Worm (Caenorhabditis elegans) whole organism, L2 larva: ENCODE results near the gene rpa-1.

Source experiments
- C34F6.9 ChIP-seq: fragments of 150-350 bp; optimal IDR thresholded peaks from 2 replicates; lab custom pipeline; 2014; ENCODE audit warnings: missing biosample characterization, missing genetic modification characterization
- F13H6.1 ChIP-seq: sonication (generic microtip); optimal IDR thresholded peaks from 2 replicates; lab custom pipeline; 2016; ENCODE audit warnings: missing genetic modification characterization, missing compliant biosample characterization
- aly-2 ChIP-seq: fragments of 150-350 bp; optimal IDR thresholded peaks from 2 replicates; lab custom pipeline; 2014; ENCODE audit warnings: missing biosample characterization, missing genetic modification characterization
- ama-1 ChIP-seq: fragments of 150-350 bp; optimal IDR thresholded peaks from 2 replicates; lab custom pipeline; 2018; ENCODE audit warnings: inconsistent platforms
- dmd-4 ChIP-seq: sonication (generic microtip); optimal IDR thresholded peaks from 2 replicates; lab custom pipeline; 2017; ENCODE audit warnings: missing biosample characterization, missing genetic modification characterization
- egl-27 ChIP-seq: sonication (generic microtip); optimal IDR thresholded peaks from 3 replicates; lab custom pipeline; 2017; ENCODE audit warnings: missing biosample characterization, missing genetic modification reagents, missing genetic modification characterization
- lsy-2 ChIP-seq, 2 experiments: fragments of 150-350 bp in 1 of 2; sonication (generic microtip) in 1 of 2; optimal IDR thresholded peaks; 2 replicates each; lab custom pipeline; 2014 to 2017; ENCODE audit warnings: missing biosample characterization in 2 of 2, missing genetic modification characterization in 2 of 2
- mbf-1 ChIP-seq: sonication (generic microtip); optimal IDR thresholded peaks from 2 replicates; lab custom pipeline; 2017; ENCODE audit warnings: missing biosample characterization, missing genetic modification characterization
- nhr-129 ChIP-seq: fragments of 150-350 bp; optimal IDR thresholded peaks from 2 replicates; lab custom pipeline; 2014; ENCODE audit warnings: missing biosample characterization, missing genetic modification characterization
- nhr-25 ChIP-seq: fragments of 150-350 bp; sonication (generic microtip); optimal IDR thresholded peaks from 3 replicates; lab custom pipeline; 2014; ENCODE audit warnings: missing biosample characterization, missing genetic modification characterization
- peb-1 ChIP-seq: fragments of 150-350 bp; optimal IDR thresholded peaks from 2 replicates; lab custom pipeline; 2014; ENCODE audit warnings: missing biosample characterization, missing genetic modification characterization
- skn-1 ChIP-seq: sonication (generic microtip); optimal IDR thresholded peaks from 2 replicates; lab custom pipeline; 2017; ENCODE audit warnings: missing biosample characterization, missing genetic modification characterization
- sma-9 ChIP-seq, 2 experiments: fragments of 150-350 bp in 1 of 2; sonication (generic microtip) in 1 of 2; optimal IDR thresholded peaks; 2 replicates each; lab custom pipeline; 2014 to 2016; ENCODE audit warnings: missing genetic modification characterization in 2 of 2, mild to moderate bottlenecking in 1 of 2, missing biosample characterization in 1 of 2, missing compliant biosample characterization in 1 of 2, missing genetic modification reagents in 1 of 2, moderate library complexity in 1 of 2
- snpc-4 ChIP-seq: fragments of 150-350 bp; optimal IDR thresholded peaks from 2 replicates; lab custom pipeline; 2014; ENCODE audit warnings: missing biosample characterization, missing genetic modification characterization

Gene rpa-1

DNA sequence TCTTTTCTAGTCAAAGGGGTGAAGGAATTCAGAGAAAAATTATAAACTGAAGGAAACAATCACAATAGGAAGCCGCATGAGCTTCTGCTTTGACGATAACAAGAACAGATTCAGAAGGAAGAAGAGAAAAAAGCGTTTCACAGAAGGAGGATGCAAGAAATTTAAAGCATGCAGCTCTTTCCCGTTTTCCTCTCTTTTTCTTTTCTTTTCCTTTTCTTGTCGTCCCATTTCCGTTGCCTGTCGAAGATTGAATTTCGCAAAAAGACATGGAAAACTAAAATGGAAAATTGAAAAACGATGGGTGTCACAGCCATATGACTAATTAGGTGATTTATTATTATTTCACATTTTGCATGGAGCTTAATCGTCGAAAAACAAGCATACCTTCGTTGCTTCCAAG is 51.7 kb downstream of the rpa-1 start:
- no peak for TF ChIP-seq ama-1 (lab: Kevin White, UChicago)
- TF ChIP-seq mbf-1 = no peak
- no peak for TF ChIP-seq aly-2
- no peak for TF ChIP-seq peb-1 (tag; lab: Kevin White, UChicago)
- TF ChIP-seq snpc-4 (tag; lab: Kevin White, UChicago) = no peak
- TF ChIP-seq sma-9 (GFP tag; optimal IDR thresholded peaks at IDR 0.05; lab: Kevin White, UChicago) = peak; percentile 39
- TF ChIP-seq sma-9 (tag; optimal IDR thresholded peaks at IDR 0.05; lab: Kevin White, UChicago) = no peak
- TF ChIP-seq nhr-25 (tag; lab: Kevin White, UChicago) = no peak
- TF ChIP-seq skn-1 (tag; lab: Kevin White, UChicago) = no peak
- TF ChIP-seq egl-27 = no peak
- TF ChIP-seq C34F6.9 (tag; lab: Kevin White, UChicago) = peak; percentile 6
- TF ChIP-seq lsy-2 (tag; optimal IDR thresholded peaks at IDR 0.05; lab: Kevin White, UChicago) = peak in 1 of 2 experiments; percentile 15
- TF ChIP-seq F13H6.1 = peak; percentile 36
- TF ChIP-seq dmd-4 = no peak
- TF ChIP-seq nhr-129 (tag; lab: Kevin White, UChicago) = no peak
